Fruit fly (Drosophila melanogaster): Measurements from ENCODE around the gene Gk2.

DNA sequence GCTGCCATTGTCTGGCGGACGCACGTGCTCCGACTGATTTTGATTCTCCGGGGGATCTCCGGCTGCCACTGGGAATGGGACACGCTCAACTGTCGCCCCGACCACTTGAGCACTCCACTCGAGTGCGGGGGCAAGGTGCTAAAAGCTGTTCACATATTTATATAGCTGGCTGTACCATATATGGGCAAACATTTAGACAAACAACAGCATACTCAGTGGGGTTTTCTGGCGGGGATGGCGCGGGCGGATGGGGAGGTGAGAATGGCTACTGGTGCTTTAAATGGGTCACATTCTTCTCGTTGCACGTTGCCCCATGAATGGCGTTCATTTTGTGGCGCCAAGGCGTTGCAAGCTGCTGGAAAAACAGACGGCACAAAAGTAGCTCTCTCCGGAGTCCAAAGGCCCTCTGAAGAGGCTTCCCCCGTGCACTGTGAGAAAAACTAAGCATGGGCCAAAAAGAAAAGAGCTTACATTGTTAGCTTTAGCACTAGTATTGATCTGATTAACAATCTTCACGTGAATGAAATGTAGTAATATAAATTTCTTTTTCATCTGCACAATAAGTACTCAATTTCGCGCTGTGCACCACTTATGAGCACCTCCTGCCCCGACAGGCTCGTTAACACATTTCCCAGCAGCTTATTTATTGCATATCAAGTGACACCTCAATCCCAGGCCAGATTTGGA, 47.3 kb upstream of the Gk2 start:
- TF ChIP-seq psq (optimal IDR thresholded peaks at IDR 0.05) (no peak), usp (GFP tag; optimal IDR thresholded peaks at IDR 0.05) (no peak), Dll (optimal IDR thresholded peaks at IDR 0.05) (no peak), pan (optimal IDR thresholded peaks at IDR 0.05) (no peak)

Measured in whole organism.